Fruit fly (Drosophila melanogaster): ENCODE results near the gene CG32202.

dm6 chr3L:18669874-18670273, 12.1 kb upstream of the CG32202 start:
- TF ChIP-seq Ets98B (GFP tag; IDR thresholded peaks at IDR 0.05) (no peak), fd96Ca (GFP tag; IDR thresholded peaks at IDR 0.05) (no peak), CG34367 (tag; optimal IDR thresholded peaks at IDR 0.05) (no peak), CG17806 (tag; optimal IDR thresholded peaks at IDR 0.05) (no peak), CG15710 (tag; optimal IDR thresholded peaks at IDR 0.05) (no peak), rn (GFP tag; IDR thresholded peaks at IDR 0.05) (no peak), Pif1A (GFP tag; optimal IDR thresholded peaks at IDR 0.05) (no peak), Pif1B (GFP tag; optimal IDR thresholded peaks at IDR 0.05) (no peak), CG14655 (GFP tag; optimal IDR thresholded peaks at IDR 0.05) (no peak), gl (tag; optimal IDR thresholded peaks at IDR 0.05) (no peak), Snoo (tag; optimal IDR thresholded peaks at IDR 0.05) (no peak), D1 (tag; optimal IDR thresholded peaks at IDR 0.05) (no peak), CG32121 (GFP tag; IDR thresholded peaks at IDR 0.05) (no peak), EcR (GFP tag; optimal IDR thresholded peaks at IDR 0.05) (no peak)
